Worm (Caenorhabditis elegans): ENCODE measurements around the gene Y38F1A.2.

The Y38F1A.2 gene

DNA sequence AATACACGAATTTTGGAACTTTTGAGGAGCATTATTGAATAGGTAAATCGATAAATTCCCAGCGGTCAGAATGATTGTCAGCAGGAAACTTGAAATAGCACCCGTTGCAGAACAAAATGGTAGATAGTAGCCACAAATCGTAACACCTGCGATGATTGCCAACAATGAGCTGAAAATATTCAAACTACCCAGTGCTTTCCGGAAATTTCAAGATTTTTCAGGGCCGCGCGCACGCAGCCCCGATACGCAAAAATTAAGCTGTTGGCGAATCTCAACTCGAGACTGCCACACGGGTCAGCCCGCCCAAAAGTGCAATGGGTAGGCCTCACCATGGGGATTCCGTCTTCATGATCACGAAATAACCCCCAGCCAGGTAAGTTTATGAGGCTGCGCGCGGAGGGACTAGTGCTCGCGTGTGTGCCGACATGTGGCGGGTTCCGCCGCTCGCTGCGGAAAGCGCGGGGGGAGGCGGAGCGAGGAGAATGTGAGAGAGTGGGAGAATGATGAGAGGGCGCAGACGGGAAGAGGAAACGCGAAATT, 10.1 kb upstream of the Y38F1A.2 start (continued):
- TF ChIP-seq daf-12 (tag; optimal IDR thresholded peaks at IDR 0.05) (no peak), lin-39 (tag; optimal IDR thresholded peaks at IDR 0.05) (no peak), zip-2 (tag; optimal IDR thresholded peaks at IDR 0.05) (peak; percentile 76), ceh-32 (tag; optimal IDR thresholded peaks at IDR 0.05; ENCODE audit: poor library complexity) (peak; percentile 23), zip-11 (GFP tag; IDR thresholded peaks at IDR 0.05) (no peak), hlh-11 (tag; optimal IDR thresholded peaks at IDR 0.05) (peak; percentile 95), sdz-12 (GFP tag; optimal IDR thresholded peaks at IDR 0.05) (peak; percentile 88), fos-1 (tag; optimal IDR thresholded peaks at IDR 0.05) (peak; percentile 18), Y48G9A.11 (GFP tag; IDR thresholded peaks at IDR 0.05) (peak; percentile 90), D1046.2 (GFP tag; IDR thresholded peaks at IDR 0.05) (peak; percentile 88), snpc-1.2 (GFP tag; IDR thresholded peaks at IDR 0.05) (peak; percentile 84), mep-1 (tag; optimal IDR thresholded peaks at IDR 0.05) (peak; percentile 97), ceh-44 (GFP tag; IDR thresholded peaks at IDR 0.05) (peak; percentile 93), hif-1 (tag; optimal IDR thresholded peaks at IDR 0.05) (peak; percentile 70 to 81), ceh-20 (GFP tag; IDR thresholded peaks at IDR 0.05) (peak; percentile 73), nhr-102 (tag; optimal IDR thresholded peaks at IDR 0.05) (peak; percentile 96), mes-2 (tag; optimal IDR thresholded peaks at IDR 0.05; ENCODE audit: poor library complexity, severe bottlenecking) (peak; percentile 93), tag-97 (GFP tag; IDR thresholded peaks at IDR 0.05) (no peak), nhr-10 (tag; optimal IDR thresholded peaks at IDR 0.05) (peak; percentile 77), saeg-2 (GFP tag; IDR thresholded peaks at IDR 0.05) (peak; percentile 84), unc-130 (GFP tag; optimal IDR thresholded peaks at IDR 0.05) (peak; percentile 90), lim-7 (GFP tag; IDR thresholded peaks at IDR 0.05) (peak; percentile 82), F37D6.2 (tag; optimal IDR thresholded peaks at IDR 0.05) (peak; percentile 82), ctbp-1 (GFP tag; IDR thresholded peaks at IDR 0.05) (peak; percentile 93), php-3 (GFP tag; IDR thresholded peaks at IDR 0.05) (peak; percentile 87), lir-3 (tag; optimal IDR thresholded peaks at IDR 0.05) (peak; percentile 82), aly-2 (tag; optimal IDR thresholded peaks at IDR 0.05) (peak; percentile 62), madf-5 (GFP tag; IDR thresholded peaks at IDR 0.05) (peak; percentile 90 to 93), ceh-82 (tag; optimal IDR thresholded peaks at IDR 0.05) (no peak), zfp-3 (GFP tag; conservative IDR thresholded peaks at IDR 0.05) (peak; percentile 91), vab-7 (GFP tag; IDR thresholded peaks at IDR 0.05) (peak; percentile 79; the same call in 1 of the 2 replicates), Y5F2A.4 (GFP tag; optimal IDR thresholded peaks at IDR 0.05) (peak; percentile 49), lsy-2 (tag; optimal IDR thresholded peaks at IDR 0.05) (peak; percentile 76 to 86), dmd-8 (GFP tag; IDR thresholded peaks at IDR 0.05) (peak; percentile 71), nhr-28 (tag; optimal IDR thresholded peaks at IDR 0.05) (peak; percentile 72), attf-4 (tag; optimal IDR thresholded peaks at IDR 0.05) (no peak), aha-1 (tag) (peak; percentile 100), set-16 (GFP tag; IDR thresholded peaks at IDR 0.05) (peak; percentile 100), dve-1 (tag; optimal IDR thresholded peaks at IDR 0.05; ENCODE audit: insufficient read depth) (peak; percentile 97), egl-43 (GFP tag; IDR thresholded peaks at IDR 0.05) (peak; percentile 96), mdl-1 (tag; optimal IDR thresholded peaks at IDR 0.05) (peak; percentile 86 to 95), gei-8 (GFP tag; optimal IDR thresholded peaks at IDR 0.05) (peak; percentile 90), dmd-6 (GFP tag; IDR thresholded peaks at IDR 0.05) (peak; percentile 90; the same call in 1 of the 2 replicates), nhr-11 (tag; optimal IDR thresholded peaks at IDR 0.05) (peak; percentile 60), hmg-1.1 (GFP tag; IDR thresholded peaks at IDR 0.05) (peak; percentile 93), nhr-111 (GFP tag; optimal IDR thresholded peaks at IDR 0.05) (peak; percentile 95), lin-13 (GFP tag; optimal IDR thresholded peaks at IDR 0.05) (peak; percentile 88), ceh-28 (tag; optimal IDR thresholded peaks at IDR 0.05) (peak; percentile 30), nhr-48 (tag; optimal IDR thresholded peaks at IDR 0.05) (peak; percentile 92), unc-39 (tag; optimal IDR thresholded peaks at IDR 0.05) (peak; percentile 46), ZK337.2 (GFP tag; IDR thresholded peaks at IDR 0.05) (peak; percentile 42)
